Worm (Caenorhabditis elegans): ENCODE results near the gene T22C8.4.

DNA sequence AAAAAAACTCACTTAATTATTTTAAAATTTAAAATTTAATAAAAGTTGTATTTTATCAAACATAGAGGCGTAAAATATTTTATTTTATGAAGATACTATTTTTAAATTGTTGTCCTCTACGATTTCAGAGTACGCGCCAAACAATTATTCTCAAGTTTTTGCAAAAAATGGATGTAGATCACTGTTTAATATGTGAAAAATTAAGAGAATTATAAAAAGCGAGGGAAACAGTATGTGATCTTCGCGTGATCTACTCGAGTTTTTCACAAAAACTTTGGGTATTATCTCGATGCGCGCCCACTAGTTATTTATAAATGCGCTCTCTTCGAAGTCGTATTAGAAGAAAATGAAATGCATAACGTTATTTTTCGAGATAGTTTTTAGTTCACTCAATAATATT, 25.5 kb upstream of the T22C8.4 start:
- no peak for TF ChIP-seq lin-15B (tag; optimal IDR thresholded peaks at IDR 0.05)
- no peak for TF ChIP-seq unc-62 (GFP tag; optimal IDR thresholded peaks at IDR 0.05)
- TF ChIP-seq fkh-8 (tag; optimal IDR thresholded peaks at IDR 0.05), result no peak
- TF ChIP-seq snpc-4 (tag; optimal IDR thresholded peaks at IDR 0.05), result no peak
- no peak for TF ChIP-seq elt-2 (tag; optimal IDR thresholded peaks at IDR 0.05)
- TF ChIP-seq sox-4 (tag; optimal IDR thresholded peaks at IDR 0.05), result no peak
- TF ChIP-seq aly-2 (tag; optimal IDR thresholded peaks at IDR 0.05), result no peak
- no peak for TF ChIP-seq ceh-63 (GFP tag; optimal IDR thresholded peaks at IDR 0.05)
- TF ChIP-seq ceh-90 (tag; optimal IDR thresholded peaks at IDR 0.05), result no peak
- no peak for TF ChIP-seq Y116A8C.19 (tag; optimal IDR thresholded peaks at IDR 0.05; ENCODE audit: borderline replicate concordance)
- TF ChIP-seq nhr-237 (tag; optimal IDR thresholded peaks at IDR 0.05), result no peak
- TF ChIP-seq unc-98 (GFP tag; IDR thresholded peaks at IDR 0.05), result no peak

Measured in whole organism, L1 larva.